Worm (Caenorhabditis elegans) whole organism, midembryonic: ENCODE measurements around the gene F32D8.14.

Experiments
- T22C8.4 ChIP-seq: fragments of 200-800 bp; sonication (Bioruptor generic); IDR thresholded peaks from 2 replicates; pipeline ENCODE4 v1.3.6; 2022; ENCODE audit warnings: missing genetic modification characterization, missing compliant biosample characterization
- cog-1 ChIP-seq: sonication (generic microtip); optimal IDR thresholded peaks from 2 replicates; lab custom pipeline; 2016; ENCODE audit warnings: missing genetic modification characterization, missing compliant biosample characterization
- flt-1 ChIP-seq: fragments of 200-800 bp; sonication (Bioruptor generic); IDR thresholded peaks from 2 replicates; pipeline ENCODE4 v1.3.6; 2022; ENCODE audit warnings: missing genetic modification characterization, missing compliant biosample characterization
- klf-2 ChIP-seq: fragments of 200-800 bp; sonication (Bioruptor generic); conservative IDR thresholded peaks from 2 replicates; pipeline ENCODE4 v1.3.6; 2022; ENCODE audit warnings: missing genetic modification reagents, missing genetic modification characterization, missing compliant biosample characterization
- med-1 ChIP-seq: sonication (generic microtip); optimal IDR thresholded peaks from 2 replicates; lab custom pipeline; 2017; ENCODE audit warnings: missing genetic modification characterization, mild to moderate bottlenecking, missing compliant biosample characterization, antibody characterized with exemption, missing genetic modification reagents; ENCODE audit not compliant: insufficient read depth
- ref-1 ChIP-seq: fragments of 200-800 bp; sonication (Bioruptor generic); conservative IDR thresholded peaks from 2 replicates; pipeline ENCODE4 v1.3.6; 2022; ENCODE audit warnings: missing genetic modification reagents, missing genetic modification characterization, missing compliant biosample characterization
- tab-1 ChIP-seq: fragments of 200-800 bp; sonication (Bioruptor generic); IDR thresholded peaks from 2 replicates; pipeline ENCODE4 v1.3.6; 2022; ENCODE audit warnings: missing genetic modification characterization, missing compliant biosample characterization
- ztf-23 ChIP-seq: fragments of 200-800 bp; sonication (Bioruptor generic); IDR thresholded peaks from 2 replicates; pipeline ENCODE4 v1.3.6; 2022; ENCODE audit warnings: missing genetic modification reagents, missing genetic modification characterization, missing compliant biosample characterization
- ztf-29 ChIP-seq: fragments of 200-800 bp; sonication (Bioruptor generic); IDR thresholded peaks from 2 replicates; pipeline ENCODE4 v1.3.6; 2022; ENCODE audit warnings: missing genetic modification reagents, missing genetic modification characterization, missing compliant biosample characterization

DNA sequence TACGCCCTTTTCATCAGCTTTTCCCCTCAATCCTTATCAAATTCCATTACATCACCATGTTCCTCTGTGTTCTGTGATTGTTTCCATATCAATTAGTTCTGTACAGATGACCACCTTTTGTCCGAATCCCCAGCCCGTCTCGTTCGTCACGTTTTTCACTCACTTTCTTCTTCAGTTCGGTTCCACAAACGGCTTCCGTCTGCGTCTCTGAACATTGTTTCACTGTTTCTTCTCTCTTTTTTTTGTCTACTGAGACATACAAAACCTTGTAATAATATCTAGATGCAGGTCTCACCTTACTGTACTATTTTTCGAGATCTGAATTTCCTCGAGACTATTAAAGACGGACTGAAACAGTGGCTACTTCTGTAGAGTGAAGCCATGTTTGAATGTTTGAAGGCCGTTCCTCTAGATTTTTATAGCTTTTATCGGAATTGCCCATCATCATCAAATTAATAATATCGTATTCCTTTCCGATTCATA, 8.1 kb downstream of the F32D8.14 start, which contains the start of gene F32D8.3:
- TF ChIP-seq flt-1 (GFP tag; lab: Robert Waterston, UW), result no peak
- TF ChIP-seq klf-2 (GFP tag; lab: Robert Waterston, UW), result no peak
- no peak for TF ChIP-seq ztf-23 (GFP tag; lab: Robert Waterston, UW)
- TF ChIP-seq ztf-29 (GFP tag; lab: Robert Waterston, UW), result no peak
- no peak for TF ChIP-seq tab-1 (GFP tag; lab: Robert Waterston, UW)
- TF ChIP-seq T22C8.4 (GFP tag; lab: Robert Waterston, UW), result no peak
- TF ChIP-seq ref-1 (GFP tag; lab: Robert Waterston, UW), result no peak
- no peak for TF ChIP-seq med-1 (GFP tag; lab: Kevin White, UChicago)
- no peak for TF ChIP-seq cog-1 (tag; lab: Kevin White, UChicago)
